Worm (Caenorhabditis elegans): ENCODE measurements around the gene atg-4.2.

The atg-4.2 gene

DNA sequence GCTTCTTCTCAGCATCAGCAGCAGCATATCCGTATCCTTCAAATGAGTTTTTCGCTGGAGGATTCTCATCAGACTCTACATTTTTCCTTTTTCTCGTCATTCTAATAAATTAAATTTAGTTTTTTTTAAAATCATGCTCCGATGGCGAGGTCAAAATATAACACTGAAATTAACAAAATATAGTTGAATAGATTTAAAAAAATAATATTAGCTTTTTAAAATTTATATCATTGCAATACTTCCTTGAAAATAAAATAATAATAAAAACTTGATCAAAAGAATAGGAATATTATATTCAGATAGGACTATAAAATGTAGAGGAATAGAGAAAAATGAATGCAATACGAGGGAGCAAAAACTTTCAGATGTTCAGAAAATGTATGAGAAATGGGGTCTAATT, 20.2 kb downstream of the atg-4.2 start, which contains the start of gene ZK792.5:
TSS of gene ZK792.5 (minus strand) at position 101 of the 400 bp plus-strand sequence.
- TF ChIP-seq aha-1 (tag; optimal IDR thresholded peaks at IDR 0.05) (no peak), ztf-4 (tag; optimal IDR thresholded peaks at IDR 0.05) (no peak), unc-130 (tag; optimal IDR thresholded peaks at IDR 0.05) (no peak), sox-4 (tag; optimal IDR thresholded peaks at IDR 0.05) (no peak), nhr-20 (tag; optimal IDR thresholded peaks at IDR 0.05) (no peak), fkh-10 (GFP tag; optimal IDR thresholded peaks at IDR 0.05) (no peak)

DNA sequence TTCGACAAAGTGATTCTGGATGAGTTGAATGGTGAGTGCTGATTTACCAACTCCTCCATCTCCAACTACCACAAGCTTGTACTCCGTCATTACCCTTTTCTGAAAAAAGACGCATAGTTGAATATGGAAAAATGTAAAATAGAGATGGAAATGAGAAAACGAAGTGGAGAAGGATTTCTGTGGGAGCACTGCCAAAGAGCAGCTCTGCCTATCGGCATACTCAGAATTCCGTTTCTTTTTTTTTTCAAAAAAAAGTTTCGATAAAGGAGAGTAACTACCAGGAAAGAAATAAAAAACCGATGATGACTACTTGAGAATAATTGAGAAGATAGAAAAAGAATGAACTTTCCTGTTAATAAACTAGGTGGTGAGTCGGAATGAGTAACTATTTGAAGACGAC, 23.2 kb downstream of the atg-4.2 start, which contains the start of gene let-60:
TSS of gene let-60 (minus strand) at position 101 of the 400 bp plus-strand sequence.
- TF ChIP-seq mef-2 (tag; optimal IDR thresholded peaks at IDR 0.05) (no peak), jun-1 (tag; optimal IDR thresholded peaks at IDR 0.05) (no peak), ces-1 (GFP tag; optimal IDR thresholded peaks at IDR 0.05) (no peak), zag-1 (tag; optimal IDR thresholded peaks at IDR 0.05) (no peak), mab-9 (GFP tag; IDR thresholded peaks at IDR 0.05) (no peak), skn-1 (tag; optimal IDR thresholded peaks at IDR 0.05) (no peak), unc-62 (GFP tag; optimal IDR thresholded peaks at IDR 0.05) (no peak), hlh-4 (tag; optimal IDR thresholded peaks at IDR 0.05) (no peak), vab-15 (tag; optimal IDR thresholded peaks at IDR 0.05) (no peak), tbx-2 (tag; optimal IDR thresholded peaks at IDR 0.05) (no peak), lin-35 (GFP tag; optimal IDR thresholded peaks at IDR 0.05) (no peak), nhr-77 (tag; optimal IDR thresholded peaks at IDR 0.05) (no peak), ceh-82 (tag; optimal IDR thresholded peaks at IDR 0.05) (no peak), aly-2 (tag; optimal IDR thresholded peaks at IDR 0.05) (no peak), C04F5.9 (tag; optimal IDR thresholded peaks at IDR 0.05) (no peak)

DNA sequence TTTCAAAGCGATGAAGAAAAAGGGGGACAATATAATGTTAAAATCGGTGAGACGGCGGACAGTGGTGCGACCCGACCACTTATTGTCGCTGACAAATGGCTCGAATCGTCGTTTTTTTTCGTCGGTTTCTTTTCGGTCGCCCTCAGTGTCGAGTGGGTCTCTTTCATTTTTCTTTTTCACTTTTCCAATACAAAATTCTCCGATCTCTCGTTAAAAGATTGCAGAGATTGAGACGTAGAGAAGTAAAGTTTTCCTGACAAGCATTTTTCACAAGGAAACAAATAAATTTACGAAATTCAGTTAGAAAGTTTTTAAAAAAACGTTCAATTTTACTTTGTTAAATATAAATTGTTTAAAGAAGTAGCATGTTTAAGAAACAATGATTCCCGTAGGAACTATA, 23.7 kb downstream of the atg-4.2 start:
- TF ChIP-seq jun-1 (tag; optimal IDR thresholded peaks at IDR 0.05) (no peak), rnt-1 (tag; optimal IDR thresholded peaks at IDR 0.05) (peak; percentile 38), blmp-1 (tag; optimal IDR thresholded peaks at IDR 0.05) (peak; percentile 68), nhr-85 (tag) (peak; percentile 59), swsn-7 (tag; optimal IDR thresholded peaks at IDR 0.05) (no peak), elt-2 (tag; optimal IDR thresholded peaks at IDR 0.05) (no peak), snpc-4 (tag; optimal IDR thresholded peaks at IDR 0.05) (no peak), efl-1 (optimal IDR thresholded peaks at IDR 0.05) (no peak), efl-1 (GFP tag; optimal IDR thresholded peaks at IDR 0.05 in 1 of 2) (peak in 1 of 2 experiments; percentile 0)

DNA sequence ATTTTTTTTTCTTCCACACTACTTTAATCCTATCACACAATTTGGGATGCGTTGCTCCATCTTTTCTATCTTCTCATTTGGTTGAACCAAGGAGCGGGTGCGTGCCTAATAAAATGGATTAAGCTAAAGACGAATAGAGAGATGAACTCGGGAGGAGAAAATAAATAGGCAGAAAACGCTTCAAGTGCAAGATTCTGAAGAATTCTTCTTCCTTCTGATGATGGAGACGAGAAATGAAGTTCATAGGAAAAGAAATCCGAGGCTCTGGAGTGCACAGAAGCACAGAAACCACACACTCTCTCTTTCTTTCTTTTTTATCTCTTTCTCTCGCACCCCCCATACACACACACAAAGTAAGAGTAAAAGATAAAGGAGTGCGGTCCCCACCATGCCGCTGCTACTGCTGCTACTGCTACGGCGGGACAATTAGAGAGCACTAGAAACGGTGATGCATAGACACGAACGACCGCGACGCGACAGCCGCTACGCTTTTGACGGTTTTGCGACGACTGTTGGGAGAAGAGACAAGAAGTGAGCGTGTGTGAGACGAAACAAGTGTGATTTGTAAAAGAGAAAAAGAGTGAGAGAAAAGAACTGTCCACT, 24.3 kb downstream of the atg-4.2 start:
- peak; percentile 80 for TF ChIP-seq mep-1 (tag; optimal IDR thresholded peaks at IDR 0.05)
- peak; percentile 60 to 85 for TF ChIP-seq lsy-2 (tag; optimal IDR thresholded peaks at IDR 0.05)
- TF ChIP-seq nhr-90 (tag; optimal IDR thresholded peaks at IDR 0.05; ENCODE audit: poor library complexity) = peak; percentile 77
- no peak for TF ChIP-seq zag-1 (tag; optimal IDR thresholded peaks at IDR 0.05)
- no peak for TF ChIP-seq F16B12.6 (tag; optimal IDR thresholded peaks at IDR 0.05)
- no peak for TF ChIP-seq grh-1 (GFP tag; IDR thresholded peaks at IDR 0.05)
- TF ChIP-seq jun-1 (tag; optimal IDR thresholded peaks at IDR 0.05) = peak; percentile 42
- peak; percentile 63 to 70 for TF ChIP-seq efl-1 (optimal IDR thresholded peaks at IDR 0.05)
- peak; percentile 26 to 70 for TF ChIP-seq efl-1 (GFP tag; optimal IDR thresholded peaks at IDR 0.05 in 1 of 2)
- no peak for TF ChIP-seq aly-2 (tag; optimal IDR thresholded peaks at IDR 0.05)
- peak; percentile 74 for TF ChIP-seq swsn-7 (tag; optimal IDR thresholded peaks at IDR 0.05)
- TF ChIP-seq snpc-4 (tag; optimal IDR thresholded peaks at IDR 0.05) = peak; percentile 31
- TF ChIP-seq xbp-1 (tag; optimal IDR thresholded peaks at IDR 0.05) = peak; percentile 64
- TF ChIP-seq ceh-90 (tag; optimal IDR thresholded peaks at IDR 0.05) = no peak
- peak; percentile 22 for TF ChIP-seq ztf-4 (tag; optimal IDR thresholded peaks at IDR 0.05)
- TF ChIP-seq nhr-71 (tag; optimal IDR thresholded peaks at IDR 0.05) = peak; percentile 87
- TF ChIP-seq egl-27 (tag; optimal IDR thresholded peaks at IDR 0.05) = peak in 1 of 2 experiments; percentile 72
- no peak for TF ChIP-seq fkh-4 (tag; optimal IDR thresholded peaks at IDR 0.05; ENCODE audit: borderline replicate concordance)
- peak; percentile 76 for TF ChIP-seq C16A3.4 (tag; optimal IDR thresholded peaks at IDR 0.05)
- TF ChIP-seq ama-1 (optimal IDR thresholded peaks at IDR 0.05) = no peak
- TF ChIP-seq efl-3 (GFP tag; optimal IDR thresholded peaks at IDR 0.05) = no peak
- peak in 5 of 6 experiments; percentile 2 to 84 (median 31) for TF ChIP-seq elt-3 (tag; optimal IDR thresholded peaks at IDR 0.05)
- no peak for TF ChIP-seq sptf-1 (tag; optimal IDR thresholded peaks at IDR 0.05)
- no peak for TF ChIP-seq unc-98 (GFP tag; IDR thresholded peaks at IDR 0.05)
- peak in 1 of 2 experiments; percentile 80 for TF ChIP-seq mdl-1 (tag; optimal IDR thresholded peaks at IDR 0.05)
- TF ChIP-seq ces-1 (GFP tag; optimal IDR thresholded peaks at IDR 0.05) = peak; percentile 88
- TF ChIP-seq nhr-47 (tag; optimal IDR thresholded peaks at IDR 0.05) = peak; percentile 65
- TF ChIP-seq mef-2 (tag; optimal IDR thresholded peaks at IDR 0.05) = peak; percentile 9
- peak; percentile 35 to 86 (median 66) for TF ChIP-seq ceh-82 (tag; optimal IDR thresholded peaks at IDR 0.05)
- peak; percentile 87 for TF ChIP-seq nhr-77 (tag; optimal IDR thresholded peaks at IDR 0.05)

All from whole organism, L1 larva.